Worm (Caenorhabditis elegans) whole organism, L4 larva: ENCODE measurements around the gene C15H9.5.

Source experiments
- F26F4.8 ChIP-seq: fragments of 200-800 bp; sonication (Bioruptor generic); conservative IDR thresholded peaks from 2 replicates; pipeline ENCODE4 v1.3.6; 2022; ENCODE audit warnings: missing genetic modification characterization, missing compliant biosample characterization
- F49E8.2 ChIP-seq: sonication (generic microtip); optimal IDR thresholded peaks from 2 replicates; lab custom pipeline; 2016; ENCODE audit warnings: missing compliant biosample characterization, mild to moderate bottlenecking, missing genetic modification characterization, borderline replicate concordance
- R02D3.7 ChIP-seq: fragments of 150-350 bp; sonication (generic microtip); optimal IDR thresholded peaks from 3 replicates; lab custom pipeline; 2014; ENCODE audit warnings: missing biosample characterization, missing genetic modification characterization
- T20F7.1 ChIP-seq: fragments of 200-800 bp; sonication (Bioruptor generic); optimal IDR thresholded peaks from 2 replicates; lab custom pipeline; 2018; ENCODE audit warnings: mild to moderate bottlenecking, missing genetic modification characterization, missing compliant biosample characterization
- T26A8.4 ChIP-seq: fragments of 200-800 bp; sonication (Bioruptor generic); IDR thresholded peaks from 2 replicates; pipeline ENCODE4 v1.3.6; 2022; ENCODE audit warnings: missing genetic modification characterization, missing compliant biosample characterization
- Y48G9A.11 ChIP-seq: fragments of 200-800 bp; sonication (Bioruptor generic); IDR thresholded peaks from 2 replicates; pipeline ENCODE4 v1.3.6; 2022; ENCODE audit warnings: missing genetic modification reagents, missing genetic modification characterization, missing compliant biosample characterization
- Y5F2A.4 ChIP-seq: fragments of 200-800 bp; sonication (Bioruptor generic); optimal IDR thresholded peaks from 2 replicates; lab custom pipeline; 2018; ENCODE audit warnings: mild to moderate bottlenecking, missing genetic modification characterization, missing compliant biosample characterization
- ZK337.2 ChIP-seq: fragments of 200-800 bp; sonication (Bioruptor generic); IDR thresholded peaks from 2 replicates; pipeline ENCODE4 v1.3.6; 2022; ENCODE audit warnings: missing genetic modification reagents, missing genetic modification characterization, missing compliant biosample characterization
- attf-4 ChIP-seq: sonication (generic microtip); optimal IDR thresholded peaks from 3 replicates; lab custom pipeline; 2017; ENCODE audit warnings: missing biosample characterization, missing genetic modification characterization
- ceh-28 ChIP-seq: fragments of 150-350 bp; optimal IDR thresholded peaks from 2 replicates; lab custom pipeline; 2014; ENCODE audit warnings: missing biosample characterization, missing genetic modification reagents, missing genetic modification characterization
- ceh-32 ChIP-seq: sonication (generic microtip); optimal IDR thresholded peaks from 2 replicates; lab custom pipeline; 2016; ENCODE audit warnings: mild to moderate bottlenecking, missing genetic modification characterization, missing compliant biosample characterization; ENCODE audit not compliant: poor library complexity
- ceh-44 ChIP-seq: fragments of 200-800 bp; sonication (Bioruptor generic); IDR thresholded peaks from 2 replicates; pipeline ENCODE4 v1.3.6; 2022; ENCODE audit warnings: missing genetic modification reagents, missing genetic modification characterization, missing compliant biosample characterization
- ces-1 ChIP-seq: fragments of 150-350 bp; sonication (generic microtip); optimal IDR thresholded peaks from 4 replicates; lab custom pipeline; 2014; ENCODE audit warnings: missing biosample characterization, missing genetic modification reagents, missing genetic modification characterization
- daf-16 ChIP-seq, 3 experiments: sonication (generic microtip); optimal IDR thresholded peaks; 2 replicates each; lab custom pipeline; 2016 to 2017; ENCODE audit warnings: missing genetic modification characterization in 3 of 3, missing genetic modification reagents in 3 of 3, mild to moderate bottlenecking in 2 of 3, missing compliant biosample characterization in 2 of 3, missing biosample characterization in 1 of 3, moderate library complexity in 1 of 3
- dpl-1 ChIP-seq: fragments of 150-350 bp; optimal IDR thresholded peaks from 2 replicates; lab custom pipeline; 2014; ENCODE audit warnings: missing biosample characterization, missing genetic modification reagents, missing genetic modification characterization
- dve-1 ChIP-seq: sonication (generic microtip); optimal IDR thresholded peaks from 2 replicates; lab custom pipeline; 2017; ENCODE audit warnings: antibody characterized with exemption, mild to moderate bottlenecking, missing genetic modification characterization, missing compliant biosample characterization; ENCODE audit not compliant: insufficient read depth
- hif-1 ChIP-seq, 2 experiments: sonication (generic microtip); optimal IDR thresholded peaks; 2 replicates each; lab custom pipeline; 2016 to 2017; ENCODE audit warnings: missing compliant biosample characterization in 2 of 2, missing genetic modification characterization in 2 of 2, missing genetic modification reagents in 2 of 2, missing genotype in 2 of 2, mild to moderate bottlenecking in 1 of 2
- hlh-11 ChIP-seq: fragments of 200-800 bp; sonication (Bioruptor generic); optimal IDR thresholded peaks from 2 replicates; lab custom pipeline; 2018; ENCODE audit warnings: mild to moderate bottlenecking, missing genetic modification characterization, missing compliant biosample characterization
- lim-7 ChIP-seq: fragments of 200-800 bp; sonication (Bioruptor generic); IDR thresholded peaks from 2 replicates; pipeline ENCODE4 v1.3.6; 2022; ENCODE audit warnings: missing genetic modification characterization, missing compliant biosample characterization
- lin-1 ChIP-seq: fragments of 200-800 bp; sonication (Bioruptor generic); IDR thresholded peaks from 2 replicates; pipeline ENCODE4 v1.3.6; 2022; ENCODE audit warnings: missing genetic modification reagents, missing genetic modification characterization, missing compliant biosample characterization
- lin-13 ChIP-seq: fragments of 150-350 bp; optimal IDR thresholded peaks from 2 replicates; lab custom pipeline; 2014; ENCODE audit warnings: missing biosample characterization, missing genetic modification reagents, missing genetic modification characterization
- lin-38 ChIP-seq: fragments of 200-800 bp; sonication (Bioruptor generic); IDR thresholded peaks from 2 replicates; pipeline ENCODE4 v1.3.6; 2022; ENCODE audit warnings: missing genetic modification reagents, missing genetic modification characterization, missing compliant biosample characterization
- mdt-29 ChIP-seq: fragments of 200-800 bp; sonication (Bioruptor generic); IDR thresholded peaks from 2 replicates; pipeline ENCODE4 v1.3.6; 2022; ENCODE audit warnings: missing genetic modification reagents, missing genetic modification characterization, missing compliant biosample characterization
- mep-1 ChIP-seq: fragments of 150-350 bp; sonication (generic microtip); optimal IDR thresholded peaks from 3 replicates; lab custom pipeline; 2014; ENCODE audit warnings: missing biosample characterization, missing genetic modification characterization
- mxl-2 ChIP-seq: fragments of 200-800 bp; sonication (Bioruptor generic); conservative IDR thresholded peaks from 2 replicates; pipeline ENCODE4 v1.3.6; 2022; ENCODE audit warnings: missing genetic modification reagents, missing genetic modification characterization, missing compliant biosample characterization
- mxl-3 ChIP-seq: fragments of 200-800 bp; sonication (Bioruptor generic); optimal IDR thresholded peaks from 2 replicates; lab custom pipeline; 2018; ENCODE audit warnings: mild to moderate bottlenecking, missing genetic modification characterization, missing compliant biosample characterization
- nhr-237 ChIP-seq: sonication (generic microtip); optimal IDR thresholded peaks from 2 replicates; lab custom pipeline; 2017; ENCODE audit warnings: missing biosample characterization, missing genetic modification characterization
- nhr-28 ChIP-seq: fragments of 150-350 bp; optimal IDR thresholded peaks from 2 replicates; lab custom pipeline; 2014; ENCODE audit warnings: missing biosample characterization, missing genetic modification characterization
- nhr-41 ChIP-seq: fragments of 200-800 bp; sonication (Bioruptor generic); IDR thresholded peaks from 2 replicates; pipeline ENCODE4 v1.3.6; 2022; ENCODE audit warnings: missing genetic modification reagents, missing genetic modification characterization, missing compliant biosample characterization
- nhr-48 ChIP-seq: sonication (generic microtip); optimal IDR thresholded peaks from 2 replicates; lab custom pipeline; 2016; ENCODE audit warnings: mild to moderate bottlenecking, missing genetic modification characterization, missing compliant biosample characterization
- nhr-6 ChIP-seq: fragments of 150-350 bp; optimal IDR thresholded peaks from 2 replicates; lab custom pipeline; 2014; ENCODE audit warnings: missing biosample characterization, missing genetic modification characterization
- nhr-76 ChIP-seq: fragments of 150-350 bp; optimal IDR thresholded peaks from 2 replicates; lab custom pipeline; 2014; ENCODE audit warnings: missing biosample characterization, missing genetic modification characterization
- pha-4 ChIP-seq, 2 experiments: fragments of 150-350 bp in 1 of 2; fragments of 200-800 bp in 1 of 2; sonication (Bioruptor generic) in 1 of 2; IDR thresholded peaks in 1 of 2; optimal IDR thresholded peaks in 1 of 2; 2 replicates each; pipeline versions ENCODE4 v1.3.6 to Lab custom; 2014 to 2022; ENCODE audit warnings: missing genetic modification characterization in 2 of 2, missing genetic modification reagents in 2 of 2, missing biosample characterization in 1 of 2, missing compliant biosample characterization in 1 of 2
- pqm-1 ChIP-seq: sonication (generic microtip); optimal IDR thresholded peaks from 2 replicates; lab custom pipeline; 2017; ENCODE audit warnings: missing biosample characterization, missing genetic modification characterization
- saeg-2 ChIP-seq: fragments of 200-800 bp; sonication (Bioruptor generic); IDR thresholded peaks from 2 replicates; pipeline ENCODE4 v1.3.6; 2022; ENCODE audit warnings: missing genetic modification reagents, missing genetic modification characterization, missing compliant biosample characterization
- sdz-12 ChIP-seq: fragments of 200-800 bp; sonication (Bioruptor generic); optimal IDR thresholded peaks from 2 replicates; lab custom pipeline; 2018; ENCODE audit warnings: mild to moderate bottlenecking, missing genetic modification characterization, missing compliant biosample characterization
- skn-1 ChIP-seq: fragments of 150-350 bp; optimal IDR thresholded peaks from 2 replicates; lab custom pipeline; 2014; ENCODE audit warnings: missing biosample characterization, missing genetic modification characterization
- snpc-1.2 ChIP-seq: fragments of 200-800 bp; sonication (Bioruptor generic); IDR thresholded peaks from 2 replicates; pipeline ENCODE4 v1.3.6; 2022; ENCODE audit warnings: missing genetic modification reagents, missing genetic modification characterization, missing compliant biosample characterization
- snpc-4 ChIP-seq: fragments of 150-350 bp; optimal IDR thresholded peaks from 2 replicates; lab custom pipeline; 2014; ENCODE audit warnings: missing biosample characterization, missing genetic modification characterization
- tra-1 ChIP-seq: fragments of 200-800 bp; sonication (Bioruptor generic); IDR thresholded peaks from 2 replicates; pipeline ENCODE4 v1.3.6; 2022; ENCODE audit warnings: missing genetic modification reagents, missing genetic modification characterization, missing compliant biosample characterization
- vab-7 ChIP-seq: fragments of 200-800 bp; sonication (Bioruptor generic); IDR thresholded peaks from 2 replicates; pipeline ENCODE4 v1.3.6; 2022; ENCODE audit warnings: missing genetic modification reagents, missing genetic modification characterization, missing compliant biosample characterization
- zip-11 ChIP-seq: fragments of 200-800 bp; sonication (Bioruptor generic); IDR thresholded peaks from 2 replicates; pipeline ENCODE4 v1.3.6; 2022; ENCODE audit warnings: missing genetic modification characterization, missing compliant biosample characterization
- zip-2 ChIP-seq: fragments of 150-350 bp; optimal IDR thresholded peaks from 2 replicates; lab custom pipeline; 2014; ENCODE audit warnings: missing biosample characterization, missing genetic modification characterization
- ztf-11 ChIP-seq: fragments of 150-350 bp; optimal IDR thresholded peaks from 2 replicates; lab custom pipeline; 2014; ENCODE audit warnings: missing biosample characterization, missing genetic modification characterization

Gene C15H9.5

ce11 chrX:6093046-6093445 is at the start of gene C15H9.5 (continued):
- TF ChIP-seq pqm-1 (tag; lab: Kevin White, UChicago), result peak; percentile 38
- no peak for TF ChIP-seq lim-7 (GFP tag; lab: Robert Waterston, UW)
- TF ChIP-seq ceh-44 (GFP tag; lab: Robert Waterston, UW), result no peak
- TF ChIP-seq daf-16 (GFP tag; optimal IDR thresholded peaks at IDR 0.05; lab: Kevin White, UChicago), result no peak
- peak; percentile 93 for TF ChIP-seq daf-16 (tag; optimal IDR thresholded peaks at IDR 0.05; lab: Kevin White, UChicago)
- no peak for TF ChIP-seq dpl-1 (GFP tag; lab: Kevin White, UChicago)
- no peak for TF ChIP-seq hif-1 (tag; optimal IDR thresholded peaks at IDR 0.05; lab: Kevin White, UChicago)
- TF ChIP-seq pha-4 (GFP tag; IDR thresholded peaks at IDR 0.05; lab: Robert Waterston, UW), result no peak
- no peak for TF ChIP-seq pha-4 (tag; optimal IDR thresholded peaks at IDR 0.05; lab: Kevin White, UChicago)
- no peak for TF ChIP-seq snpc-4 (tag; lab: Kevin White, UChicago)
- no peak for TF ChIP-seq ces-1 (GFP tag; lab: Kevin White, UChicago)
- TF ChIP-seq sdz-12, result no peak
- TF ChIP-seq saeg-2, result no peak
- TF ChIP-seq nhr-41, result no peak
- TF ChIP-seq skn-1 (tag; lab: Kevin White, UChicago), result no peak
- peak; percentile 49 for TF ChIP-seq lin-38 (GFP tag; lab: Robert Waterston, UW)
- no peak for TF ChIP-seq vab-7 (GFP tag; lab: Robert Waterston, UW)
- no peak for TF ChIP-seq lin-1 (GFP tag; lab: Robert Waterston, UW)
- TF ChIP-seq ceh-32 (tag; lab: Kevin White, UChicago), result no peak
- TF ChIP-seq dve-1, result peak; percentile 56
- TF ChIP-seq F26F4.8 (GFP tag; lab: Robert Waterston, UW), result no peak
- TF ChIP-seq Y48G9A.11, result no peak
- no peak for TF ChIP-seq nhr-48
- no peak for TF ChIP-seq ztf-11 (tag; lab: Kevin White, UChicago)
- no peak for TF ChIP-seq mdt-29 (GFP tag; lab: Robert Waterston, UW)
- TF ChIP-seq F49E8.2 (tag; lab: Kevin White, UChicago), result no peak
- TF ChIP-seq Y5F2A.4 (GFP tag; lab: Kevin White, UChicago), result no peak

ce11 chrX:6048508-6048907 is 44.6 kb upstream of the C15H9.5 start, which contains the start of gene pak-1:
Gene pak-1, minus strand, starts transcription at chrX:6048608.
- TF ChIP-seq Y5F2A.4 (GFP tag; lab: Kevin White, UChicago) (no peak), pha-4 (GFP tag; IDR thresholded peaks at IDR 0.05; lab: Robert Waterston, UW) (no peak), pha-4 (tag; optimal IDR thresholded peaks at IDR 0.05; lab: Kevin White, UChicago) (no peak)

ce11 chrX:6050078-6050477 is 43.0 kb upstream of the C15H9.5 start:
- TF ChIP-seq ZK337.2 (no peak), daf-16 (GFP tag; optimal IDR thresholded peaks at IDR 0.05; lab: Kevin White, UChicago) (no peak), daf-16 (tag; optimal IDR thresholded peaks at IDR 0.05; lab: Kevin White, UChicago) (peak; percentile 26), R02D3.7 (tag; lab: Kevin White, UChicago) (no peak), nhr-76 (tag; lab: Kevin White, UChicago) (no peak), ceh-28 (peak; percentile 20), hlh-11 (tag; lab: Kevin White, UChicago) (peak; percentile 37), dpl-1 (GFP tag; lab: Kevin White, UChicago) (no peak), mxl-2 (GFP tag; lab: Robert Waterston, UW) (no peak), ceh-44 (GFP tag; lab: Robert Waterston, UW) (no peak), nhr-6 (tag; lab: Kevin White, UChicago) (no peak), mxl-3 (no peak), attf-4 (tag; lab: Kevin White, UChicago) (no peak), Y48G9A.11 (no peak), T20F7.1 (no peak), saeg-2 (no peak), nhr-41 (no peak), snpc-1.2 (GFP tag; lab: Robert Waterston, UW) (no peak), nhr-237 (tag; lab: Kevin White, UChicago) (no peak), pqm-1 (tag; lab: Kevin White, UChicago) (no peak), hif-1 (tag; optimal IDR thresholded peaks at IDR 0.05; lab: Kevin White, UChicago) (no peak), lin-13 (GFP tag; lab: Kevin White, UChicago) (no peak), T26A8.4 (no peak), mep-1 (tag; lab: Kevin White, UChicago) (no peak), zip-11 (GFP tag; lab: Robert Waterston, UW) (no peak), tra-1 (GFP tag; lab: Robert Waterston, UW) (no peak), sdz-12 (no peak), zip-2 (tag; lab: Kevin White, UChicago) (no peak), skn-1 (tag; lab: Kevin White, UChicago) (no peak), vab-7 (GFP tag; lab: Robert Waterston, UW) (no peak), nhr-28 (tag; lab: Kevin White, UChicago) (peak; percentile 49)
